Fruit fly (Drosophila melanogaster) whole organism, wandering third instar larva: ENCODE results near the gene CG31176.
A peak's percentile ranks its signal among the peaks of the same experiment; 100 is the strongest.

Source experiments
- Abd-B ChIP-seq: fragments of >200 bp; optimal IDR thresholded peaks from 2 replicates; lab custom pipeline; 2017; ENCODE audit warnings: missing biosample characterization, missing genetic modification characterization
- CG32264 ChIP-seq: fragments of 200-800 bp; sonication (Bioruptor generic); optimal IDR thresholded peaks from 2 replicates; lab custom pipeline; 2016; ENCODE audit warnings: missing biosample characterization, missing genetic modification characterization
- CG9705 ChIP-seq: fragments of 200-800 bp; sonication (Bioruptor generic); optimal IDR thresholded peaks from 2 replicates; lab custom pipeline; 2018; ENCODE audit warnings: missing biosample characterization, mild to moderate bottlenecking, missing genetic modification characterization
- Dfd ChIP-seq: fragments of >200 bp; optimal IDR thresholded peaks from 2 replicates; lab custom pipeline; 2017; ENCODE audit warnings: missing biosample characterization, missing genetic modification characterization
- Dif ChIP-seq: fragments of 200-275, 200-300 bp; sonication (Bioruptor generic); optimal IDR thresholded peaks from 2 replicates; lab custom pipeline; 2018; ENCODE audit warnings: missing biosample characterization, missing genetic modification characterization; ENCODE audit not compliant: partially characterized antibody
- HLH106 ChIP-seq: fragments of 200-800 bp; optimal IDR thresholded peaks from 3 replicates; lab custom pipeline; 2019; ENCODE audit warnings: missing biosample characterization, mild to moderate bottlenecking, missing genetic modification characterization, moderate library complexity
- Hnf4 ChIP-seq: fragments of 200-800 bp; sonication (Bioruptor generic); optimal IDR thresholded peaks from 2 replicates; lab custom pipeline; 2016; ENCODE audit warnings: missing biosample characterization, mild to moderate bottlenecking, missing genetic modification characterization
- Hr78 ChIP-seq: fragments of >200 bp; optimal IDR thresholded peaks from 2 replicates; lab custom pipeline; 2017; ENCODE audit warnings: missing biosample characterization, missing genetic modification characterization
- Hr83 ChIP-seq: fragments of 200-300 bp; sonication (Bioruptor generic); optimal IDR thresholded peaks from 2 replicates; lab custom pipeline; 2016; ENCODE audit warnings: missing biosample characterization, mild to moderate bottlenecking, missing genetic modification characterization, moderate library complexity; ENCODE audit not compliant: poor library complexity, severe bottlenecking
- Jra ChIP-seq: sonication (Bioruptor generic); optimal IDR thresholded peaks from 2 replicates; lab custom pipeline; 2016; ENCODE audit warnings: missing biosample characterization, missing genetic modification characterization
- Myc ChIP-seq: fragments of >200 bp; optimal IDR thresholded peaks from 2 replicates; lab custom pipeline; 2017
- N ChIP-seq: fragments of >200 bp; optimal IDR thresholded peaks from 2 replicates; lab custom pipeline; 2018; ENCODE audit warnings: missing biosample characterization, missing external identifiers, missing genetic modification characterization
- OdsH ChIP-seq: fragments of 200-800 bp; sonication (Bioruptor generic); optimal IDR thresholded peaks from 2 replicates; lab custom pipeline; 2016; ENCODE audit warnings: missing biosample characterization, mild to moderate bottlenecking, missing genetic modification characterization
- Rel ChIP-seq, 2 experiments: fragments of 200-800 bp; sonication (Bioruptor generic) in 1 of 2; optimal IDR thresholded peaks; 2 replicates in 1 of 2; 3 replicates in 1 of 2; lab custom pipeline; 2016 to 2019; ENCODE audit warnings: mild to moderate bottlenecking in 2 of 2, missing biosample characterization in 2 of 2, missing genetic modification characterization in 2 of 2, moderate library complexity in 1 of 2
- Sp1 ChIP-seq: fragments of 200-800 bp; sonication (Bioruptor generic); optimal IDR thresholded peaks from 3 replicates; lab custom pipeline; 2019; ENCODE audit warnings: missing biosample characterization, mild to moderate bottlenecking, missing genetic modification characterization, moderate library complexity
- Vsx2 ChIP-seq: fragments of 200-300, 225-300 bp; sonication (Bioruptor generic); optimal IDR thresholded peaks from 2 replicates; lab custom pipeline; 2018; ENCODE audit warnings: missing biosample characterization, missing genetic modification characterization; ENCODE audit not compliant: partially characterized antibody
- br ChIP-seq: fragments of 200-800 bp; sonication (Bioruptor generic); optimal IDR thresholded peaks from 2 replicates; lab custom pipeline; 2016; ENCODE audit warnings: missing biosample characterization, missing genetic modification characterization
- dl ChIP-seq, 2 experiments: fragments of 175-275, 200-275 bp in 1 of 2; fragments of 200-275 bp in 1 of 2; sonication (Bioruptor generic); optimal IDR thresholded peaks; lab custom pipeline; 2018; ENCODE audit warnings: mild to moderate bottlenecking in 2 of 2, missing biosample characterization in 2 of 2, missing genetic modification characterization in 2 of 2, moderate library complexity in 2 of 2; ENCODE audit not compliant: partially characterized antibody in 2 of 2, insufficient read depth in 1 of 2
- dmrt93B ChIP-seq: fragments of 200-800 bp; sonication (Bioruptor generic); optimal IDR thresholded peaks from 2 replicates; lab custom pipeline; 2018; ENCODE audit warnings: missing biosample characterization, mild to moderate bottlenecking, missing genetic modification characterization
- dsf ChIP-seq: sonication (Bioruptor generic); optimal IDR thresholded peaks from 2 replicates; lab custom pipeline; 2016; ENCODE audit warnings: missing biosample characterization, missing genetic modification characterization, borderline replicate concordance
- ey ChIP-seq: fragments of 200-800 bp; sonication (Bioruptor generic); optimal IDR thresholded peaks from 2 replicates; lab custom pipeline; 2016; ENCODE audit warnings: missing biosample characterization, missing genetic modification characterization
- foxo ChIP-seq, 2 experiments: fragments of 200-800 bp; sonication (Bioruptor generic); optimal IDR thresholded peaks; 2 replicates in 1 of 2; 3 replicates in 1 of 2; lab custom pipeline; 2016 to 2017; ENCODE audit warnings: missing biosample characterization in 2 of 2, missing genetic modification characterization in 2 of 2
- fru ChIP-seq: fragments of 200-800 bp; sonication (Bioruptor generic); optimal IDR thresholded peaks from 3 replicates; lab custom pipeline; 2016; ENCODE audit warnings: missing biosample characterization, mild to moderate bottlenecking, missing genetic modification characterization
- h ChIP-seq: fragments of 200-800 bp; sonication (Bioruptor generic); optimal IDR thresholded peaks from 3 replicates; lab custom pipeline; 2016; ENCODE audit warnings: missing biosample characterization, mild to moderate bottlenecking, missing genetic modification characterization
- jim ChIP-seq: fragments of 175-275, 200-325 bp; sonication (Bioruptor generic); optimal IDR thresholded peaks from 2 replicates; lab custom pipeline; 2016; ENCODE audit warnings: missing biosample characterization, mild to moderate bottlenecking, missing genetic modification characterization
- psq ChIP-seq: fragments of 200-800 bp; sonication (Bioruptor generic); optimal IDR thresholded peaks from 3 replicates; lab custom pipeline; 2017; ENCODE audit warnings: missing biosample characterization, mild to moderate bottlenecking, missing genetic modification characterization, moderate library complexity
- rgr ChIP-seq: fragments of 200-800 bp; sonication (Bioruptor generic); optimal IDR thresholded peaks from 3 replicates; lab custom pipeline; 2016; ENCODE audit warnings: missing biosample characterization, mild to moderate bottlenecking, missing genetic modification characterization
- tai ChIP-seq: sonication (Bioruptor generic); optimal IDR thresholded peaks from 2 replicates; lab custom pipeline; 2016; ENCODE audit warnings: missing biosample characterization, missing genetic modification characterization
- woc ChIP-seq: sonication (Bioruptor generic); optimal IDR thresholded peaks from 2 replicates; lab custom pipeline; 2016; ENCODE audit warnings: missing biosample characterization, mild to moderate bottlenecking, missing genetic modification characterization

Gene CG31176

dm6 chr3R:21691114-21691513, 28.3 kb downstream of the CG31176 start:
- TF ChIP-seq Vsx2 (GFP tag; lab: Kevin White, UChicago): no peak
- TF ChIP-seq jim: no peak
- no peak for TF ChIP-seq HLH106 (tag; lab: Kevin White, UChicago)
- no peak for TF ChIP-seq dmrt93B
- no peak for TF ChIP-seq dl (GFP tag; optimal IDR thresholded peaks at IDR 0.05; lab: Kevin White, UChicago; ENCODE audit: insufficient read depth in 1 of 2, partially characterized antibody in 2 of 2)
- TF ChIP-seq ey (GFP tag; lab: Kevin White, UChicago): no peak
- TF ChIP-seq Sp1 (GFP tag; lab: Kevin White, UChicago): no peak
- TF ChIP-seq foxo (GFP tag; optimal IDR thresholded peaks at IDR 0.05; lab: Kevin White, UChicago): no peak
- TF ChIP-seq Dif (GFP tag; lab: Kevin White, UChicago): no peak
- TF ChIP-seq Hr78 (GFP tag; lab: Kevin White, UChicago): no peak
- TF ChIP-seq psq (GFP tag; lab: Kevin White, UChicago): no peak
- TF ChIP-seq tai (GFP tag; lab: Kevin White, UChicago): no peak
- no peak for TF ChIP-seq Dfd (GFP tag; lab: Kevin White, UChicago)
- TF ChIP-seq N (GFP tag; lab: Kevin White, UChicago): no peak

- no peak for TF ChIP-seq Abd-B
These were observed 30.9 kb downstream of the CG31176 start for dm6 chr3R:21688596-21688995.

DNA sequence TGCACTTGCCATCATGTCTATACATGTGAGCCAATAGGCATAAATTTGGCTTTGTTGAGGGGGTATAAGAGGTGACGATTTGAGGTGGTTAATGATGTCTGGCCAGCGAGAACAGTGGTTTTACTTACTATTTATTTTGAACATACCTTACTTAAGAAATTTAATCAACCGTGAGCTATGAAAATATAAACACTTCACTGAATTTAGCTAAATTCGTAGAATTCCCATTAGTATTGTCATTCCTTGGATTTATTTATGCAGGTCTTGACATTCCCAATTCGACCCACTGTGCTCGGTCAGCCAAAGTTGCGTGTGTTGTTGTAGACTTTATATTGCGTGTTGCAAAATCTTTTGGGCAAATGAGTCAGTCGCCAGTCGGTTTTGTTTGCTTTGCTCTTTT, 31.6 kb downstream of the CG31176 start:
- TF ChIP-seq fru (GFP tag; lab: Kevin White, UChicago) (peak; percentile 31), rgr (GFP tag; lab: Kevin White, UChicago) (peak; percentile 48), foxo (GFP tag; optimal IDR thresholded peaks at IDR 0.05; lab: Kevin White, UChicago) (peak in 1 of 2 experiments; percentile 33), h (GFP tag; lab: Kevin White, UChicago) (peak; percentile 57), tai (GFP tag; lab: Kevin White, UChicago) (no peak), Dfd (GFP tag; lab: Kevin White, UChicago) (no peak), Hnf4 (GFP tag; lab: Kevin White, UChicago) (peak; percentile 24), Hr78 (GFP tag; lab: Kevin White, UChicago) (no peak), OdsH (peak; percentile 30), dsf (GFP tag; lab: Kevin White, UChicago) (no peak), psq (GFP tag; lab: Kevin White, UChicago) (peak; percentile 4), br (GFP tag; lab: Kevin White, UChicago) (peak; percentile 6), jim (no peak), ey (GFP tag; lab: Kevin White, UChicago) (peak; percentile 36)

DNA sequence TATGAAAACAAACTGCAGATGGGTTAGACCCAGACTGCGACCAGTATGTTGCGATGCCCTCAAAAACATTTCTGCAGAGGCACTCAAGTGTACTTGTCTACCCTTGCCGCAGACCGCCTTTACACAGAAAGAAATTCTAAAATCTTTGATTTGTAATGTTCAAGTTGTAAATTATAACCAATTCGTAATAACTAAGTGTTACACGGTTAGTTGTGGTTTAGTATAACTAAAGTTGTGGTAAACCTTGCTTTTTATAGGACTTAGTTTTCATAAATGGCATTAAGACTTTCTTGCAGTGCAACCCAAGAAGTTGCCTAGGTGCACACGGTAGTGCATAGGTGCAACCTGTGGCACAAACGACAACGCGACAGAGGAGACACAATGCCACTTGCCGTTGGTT, 37.4 kb downstream of the CG31176 start:
- TF ChIP-seq CG32264 (GFP tag; lab: Kevin White, UChicago): no peak
- TF ChIP-seq jim: no peak
- no peak for TF ChIP-seq fru (GFP tag; lab: Kevin White, UChicago)
- no peak for TF ChIP-seq rgr (GFP tag; lab: Kevin White, UChicago)
- TF ChIP-seq Dfd (GFP tag; lab: Kevin White, UChicago): no peak
- no peak for TF ChIP-seq dmrt93B
- no peak for TF ChIP-seq Hr83
- no peak for TF ChIP-seq Rel (GFP tag; optimal IDR thresholded peaks at IDR 0.05; lab: Kevin White, UChicago)
- no peak for TF ChIP-seq Rel (tag; optimal IDR thresholded peaks at IDR 0.05; lab: Kevin White, UChicago)
- TF ChIP-seq h (GFP tag; lab: Kevin White, UChicago): no peak
- TF ChIP-seq Dif (GFP tag; lab: Kevin White, UChicago): no peak
- TF ChIP-seq Myc (lab: Kevin White, UChicago): no peak
- no peak for TF ChIP-seq CG9705

dm6 chr3R:21679310-21679709, 40.1 kb downstream of the CG31176 start:
- TF ChIP-seq dsf (GFP tag; lab: Kevin White, UChicago) (no peak), Vsx2 (GFP tag; lab: Kevin White, UChicago) (no peak), CG9705 (no peak), tai (GFP tag; lab: Kevin White, UChicago) (no peak)

DNA sequence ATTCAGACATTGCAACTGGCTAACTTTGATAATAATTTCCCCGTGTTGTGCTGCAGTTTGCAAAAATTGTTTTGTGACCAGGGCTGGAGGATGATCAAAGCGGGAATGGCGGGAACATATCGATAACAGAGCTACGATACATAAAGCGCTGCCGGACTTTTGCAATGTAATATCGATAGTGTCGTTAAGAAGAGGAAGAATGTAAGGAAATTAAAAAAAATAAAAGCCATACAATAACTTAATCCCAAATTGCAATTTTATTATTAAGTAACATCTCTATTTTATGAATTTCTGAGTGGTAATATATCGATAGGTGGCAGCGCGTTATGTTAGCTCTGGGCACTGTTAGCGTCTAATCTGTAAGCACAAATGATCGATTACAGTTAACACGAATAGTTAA, 47.8 kb downstream of the CG31176 start, which contains the start of gene PolA1:
Gene PolA1, minus strand, starts transcription at position 115 of the 400 bp plus-strand sequence.
- no peak for TF ChIP-seq psq (GFP tag; lab: Kevin White, UChicago)
- TF ChIP-seq dsf (GFP tag; lab: Kevin White, UChicago): no peak
- peak; percentile 16 for TF ChIP-seq ey (GFP tag; lab: Kevin White, UChicago)
- no peak for TF ChIP-seq OdsH
- TF ChIP-seq tai (GFP tag; lab: Kevin White, UChicago): peak; percentile 75
- TF ChIP-seq Hnf4 (GFP tag; lab: Kevin White, UChicago): peak; percentile 35
- TF ChIP-seq Jra (GFP tag; lab: Kevin White, UChicago): peak; percentile 41
- no peak for TF ChIP-seq woc
- no peak for TF ChIP-seq HLH106 (tag; lab: Kevin White, UChicago)
- no peak for TF ChIP-seq Myc (lab: Kevin White, UChicago)
